Worm (Caenorhabditis elegans) whole organism, L1 larva: ENCODE measurements around the gene hal-3.

Source experiments
- F16B12.6 ChIP-seq: fragments of 150-350 bp; optimal IDR thresholded peaks from 2 replicates; lab custom pipeline; 2014; ENCODE audit warnings: missing biosample characterization, missing genetic modification characterization
- alr-1 ChIP-seq: fragments of 200-800 bp; sonication (Bioruptor generic); optimal IDR thresholded peaks from 2 replicates; lab custom pipeline; 2018; ENCODE audit warnings: borderline replicate concordance, mild to moderate bottlenecking, missing genetic modification characterization, missing compliant biosample characterization
- ama-1 ChIP-seq: fragments of 150-350 bp; optimal IDR thresholded peaks from 2 replicates; lab custom pipeline; 2014
- blmp-1 ChIP-seq: fragments of 150-350 bp; optimal IDR thresholded peaks from 2 replicates; lab custom pipeline; 2014; ENCODE audit warnings: missing biosample characterization, missing genetic modification characterization
- ceh-8 ChIP-seq: fragments of 200-800 bp; sonication (Bioruptor generic); optimal IDR thresholded peaks from 2 replicates; lab custom pipeline; 2018; ENCODE audit warnings: mild to moderate bottlenecking, missing genetic modification characterization, moderate library complexity, missing compliant biosample characterization
- ceh-82 ChIP-seq, 3 experiments: fragments of 150-350 bp in 1 of 3; sonication (generic microtip) in 2 of 3; optimal IDR thresholded peaks; 2 replicates each; lab custom pipeline; 2014 to 2017; ENCODE audit warnings: missing biosample characterization in 3 of 3, missing genetic modification characterization in 3 of 3
- ceh-90 ChIP-seq: sonication (generic microtip); optimal IDR thresholded peaks from 2 replicates; lab custom pipeline; 2016; ENCODE audit warnings: missing genetic modification characterization, missing compliant biosample characterization
- efl-1 ChIP-seq, 4 experiments: fragments of 150-350 bp; optimal IDR thresholded peaks in 3 of 4; peaks in 1 of 4; 1 replicate in 1 of 4; 2 replicates in 3 of 4; lab custom pipeline; 2014; ENCODE audit warnings: missing biosample characterization in 2 of 4, missing genetic modification characterization in 2 of 4, missing genetic modification reagents in 2 of 4
- efl-3 ChIP-seq: fragments of 200-800 bp; sonication (Bioruptor generic); optimal IDR thresholded peaks from 2 replicates; lab custom pipeline; 2018; ENCODE audit warnings: mild to moderate bottlenecking, missing genetic modification characterization, missing compliant biosample characterization
- egl-13 ChIP-seq: sonication (generic microtip); optimal IDR thresholded peaks from 2 replicates; lab custom pipeline; 2016; ENCODE audit warnings: missing genotype, missing genetic modification reagents, missing genetic modification characterization, missing compliant biosample characterization
- elt-2 ChIP-seq: sonication (generic microtip); optimal IDR thresholded peaks from 2 replicates; lab custom pipeline; 2016; ENCODE audit warnings: missing genetic modification characterization, mild to moderate bottlenecking, inconsistent platforms, missing compliant biosample characterization, missing genetic modification reagents
- elt-3 ChIP-seq, 6 experiments: fragments of 150-350 bp in 1 of 6; sonication (generic microtip); optimal IDR thresholded peaks; 2 replicates each; lab custom pipeline; 2017 to 2018; ENCODE audit warnings: missing biosample characterization in 6 of 6, missing genetic modification characterization in 6 of 6, inconsistent platforms in 1 of 6
- fkh-4 ChIP-seq: sonication (generic microtip); optimal IDR thresholded peaks from 2 replicates; lab custom pipeline; 2016; ENCODE audit warnings: missing compliant biosample characterization, missing genetic modification characterization, borderline replicate concordance
- fkh-8 ChIP-seq: sonication (generic microtip); optimal IDR thresholded peaks from 2 replicates; lab custom pipeline; 2016; ENCODE audit warnings: mild to moderate bottlenecking, missing genetic modification characterization, missing compliant biosample characterization
- fos-1 ChIP-seq: fragments of 150-350 bp; optimal IDR thresholded peaks from 2 replicates; lab custom pipeline; 2014; ENCODE audit warnings: missing biosample characterization, missing genetic modification characterization
- grh-1 ChIP-seq: fragments of 200-800 bp; sonication (Bioruptor generic); IDR thresholded peaks from 2 replicates; pipeline ENCODE4 v1.3.6; 2022; ENCODE audit warnings: missing genetic modification reagents, missing genetic modification characterization, missing compliant biosample characterization
- hlh-17 ChIP-seq: fragments of 200-800 bp; sonication (Bioruptor generic); optimal IDR thresholded peaks from 2 replicates; lab custom pipeline; 2018; ENCODE audit warnings: missing genetic modification characterization, mild to moderate bottlenecking, missing compliant biosample characterization, moderate library complexity, borderline replicate concordance
- irx-1 ChIP-seq: sonication (generic microtip); optimal IDR thresholded peaks from 2 replicates; lab custom pipeline; 2016; ENCODE audit warnings: missing genetic modification characterization, missing compliant biosample characterization
- isw-1 ChIP-seq: fragments of 200-800 bp; sonication (Bioruptor generic); IDR thresholded peaks from 2 replicates; pipeline ENCODE4 v1.3.6; 2022; ENCODE audit warnings: missing genetic modification characterization, missing compliant biosample characterization
- lin-13 ChIP-seq: fragments of 150-350 bp; optimal IDR thresholded peaks from 2 replicates; lab custom pipeline; 2014; ENCODE audit warnings: missing biosample characterization, missing genetic modification reagents, missing genetic modification characterization
- lin-14 ChIP-seq: fragments of 200-800 bp; sonication (Bioruptor generic); optimal IDR thresholded peaks from 2 replicates; lab custom pipeline; 2018; ENCODE audit warnings: mild to moderate bottlenecking, missing genetic modification characterization, moderate library complexity, missing compliant biosample characterization
- lin-15B ChIP-seq: fragments of 150-350 bp; sonication (generic microtip); optimal IDR thresholded peaks from 3 replicates; lab custom pipeline; 2014; ENCODE audit warnings: missing biosample characterization, missing genetic modification characterization
- lin-35 ChIP-seq, 2 experiments: fragments of 150-350 bp; optimal IDR thresholded peaks; 2 replicates each; lab custom pipeline; 2014; ENCODE audit warnings: missing biosample characterization in 2 of 2, missing genetic modification characterization in 2 of 2, missing genetic modification reagents in 2 of 2
- lsy-2 ChIP-seq, 2 experiments: fragments of 150-350 bp; optimal IDR thresholded peaks; 2 replicates each; lab custom pipeline; 2014; ENCODE audit warnings: missing biosample characterization in 2 of 2, missing genetic modification characterization in 2 of 2
- mab-9 ChIP-seq: fragments of 200-800 bp; sonication (Bioruptor generic); IDR thresholded peaks from 2 replicates; pipeline ENCODE4 v1.3.6; 2022; ENCODE audit warnings: missing genetic modification reagents, missing genetic modification characterization, missing compliant biosample characterization
- mdl-1 ChIP-seq, 2 experiments: fragments of 150-350 bp; optimal IDR thresholded peaks; 2 replicates each; lab custom pipeline; 2014 to 2017; ENCODE audit warnings: missing biosample characterization in 2 of 2, missing genetic modification characterization in 2 of 2, inconsistent platforms in 1 of 2
- mef-2 ChIP-seq: fragments of 150-350 bp; optimal IDR thresholded peaks from 2 replicates; lab custom pipeline; 2014; ENCODE audit warnings: missing biosample characterization, missing genetic modification characterization
- mep-1 ChIP-seq: fragments of 150-350 bp; optimal IDR thresholded peaks from 2 replicates; lab custom pipeline; 2014; ENCODE audit warnings: missing biosample characterization, missing genetic modification characterization
- nhr-11 ChIP-seq: fragments of 150-350 bp; optimal IDR thresholded peaks from 2 replicates; lab custom pipeline; 2014; ENCODE audit warnings: missing biosample characterization, missing genetic modification characterization
- nhr-237 ChIP-seq: fragments of 150-350 bp; optimal IDR thresholded peaks from 2 replicates; lab custom pipeline; 2014; ENCODE audit warnings: missing biosample characterization, missing genetic modification characterization
- nhr-47 ChIP-seq: sonication (generic microtip); optimal IDR thresholded peaks from 2 replicates; lab custom pipeline; 2016; ENCODE audit warnings: mild to moderate bottlenecking, missing genetic modification characterization, moderate library complexity, missing compliant biosample characterization
- nhr-76 ChIP-seq: sonication (generic microtip); optimal IDR thresholded peaks from 2 replicates; lab custom pipeline; 2017; ENCODE audit warnings: missing biosample characterization, missing genetic modification characterization
- nhr-85 ChIP-seq: sonication (generic microtip); peaks from one replicate; lab custom pipeline; 2016; ENCODE audit warnings: missing genetic modification characterization, inconsistent platforms, missing compliant biosample characterization
- pax-3 ChIP-seq: fragments of 200-800 bp; sonication (Bioruptor generic); optimal IDR thresholded peaks from 2 replicates; lab custom pipeline; 2018; ENCODE audit warnings: mild to moderate bottlenecking, missing genetic modification characterization, moderate library complexity, missing compliant biosample characterization
- pqm-1 ChIP-seq: sonication (generic microtip); optimal IDR thresholded peaks from 3 replicates; lab custom pipeline; 2017; ENCODE audit warnings: missing biosample characterization, missing genetic modification characterization
- rnt-1 ChIP-seq: sonication (generic microtip); optimal IDR thresholded peaks from 2 replicates; lab custom pipeline; 2016; ENCODE audit warnings: mild to moderate bottlenecking, missing genetic modification characterization, moderate library complexity, missing compliant biosample characterization
- skn-1 ChIP-seq: fragments of 150-350 bp; optimal IDR thresholded peaks from 2 replicates; lab custom pipeline; 2014; ENCODE audit warnings: missing biosample characterization, missing genetic modification characterization
- sox-4 ChIP-seq: sonication (generic microtip); optimal IDR thresholded peaks from 2 replicates; lab custom pipeline; 2016; ENCODE audit warnings: missing genetic modification characterization, missing compliant biosample characterization
- sup-37 ChIP-seq: fragments of 200-800 bp; sonication (Bioruptor generic); optimal IDR thresholded peaks from 2 replicates; lab custom pipeline; 2018; ENCODE audit warnings: mild to moderate bottlenecking, missing genetic modification characterization, missing compliant biosample characterization
- swsn-7 ChIP-seq: sonication (generic microtip); optimal IDR thresholded peaks from 2 replicates; lab custom pipeline; 2016; ENCODE audit warnings: missing genetic modification characterization, missing compliant biosample characterization
- tbx-2 ChIP-seq: sonication (generic microtip); optimal IDR thresholded peaks from 2 replicates; lab custom pipeline; 2016; ENCODE audit warnings: missing genetic modification characterization, missing compliant biosample characterization
- tlp-1 ChIP-seq: fragments of 150-350 bp; optimal IDR thresholded peaks from 2 replicates; lab custom pipeline; 2014; ENCODE audit warnings: missing biosample characterization, missing genetic modification characterization
- unc-62 ChIP-seq: fragments of 150-350 bp; optimal IDR thresholded peaks from 2 replicates; lab custom pipeline; 2014; ENCODE audit warnings: missing biosample characterization, missing genetic modification reagents, missing genetic modification characterization
- unc-86 ChIP-seq: sonication (generic microtip); optimal IDR thresholded peaks from 2 replicates; lab custom pipeline; 2016; ENCODE audit warnings: missing genetic modification characterization, missing compliant biosample characterization
- unc-98 ChIP-seq: fragments of 200-800 bp; sonication (Bioruptor generic); IDR thresholded peaks from 2 replicates; pipeline ENCODE4 v1.3.6; 2022; ENCODE audit warnings: missing genetic modification characterization, missing compliant biosample characterization
- vab-15 ChIP-seq: sonication (generic microtip); optimal IDR thresholded peaks from 2 replicates; lab custom pipeline; 2017; ENCODE audit warnings: missing genotype, mild to moderate bottlenecking, missing genetic modification characterization, missing compliant biosample characterization
- xbp-1 ChIP-seq: sonication (generic microtip); optimal IDR thresholded peaks from 2 replicates; lab custom pipeline; 2016; ENCODE audit warnings: missing genetic modification characterization, missing compliant biosample characterization
- zag-1 ChIP-seq: fragments of 150-350 bp; optimal IDR thresholded peaks from 2 replicates; lab custom pipeline; 2014; ENCODE audit warnings: missing biosample characterization, missing genetic modification characterization
- zip-4 ChIP-seq: fragments of 200-800 bp; sonication (Bioruptor generic); optimal IDR thresholded peaks from 2 replicates; lab custom pipeline; 2018; ENCODE audit warnings: mild to moderate bottlenecking, missing genetic modification characterization, moderate library complexity, missing compliant biosample characterization
- ztf-11 ChIP-seq, 2 experiments: sonication (generic microtip); optimal IDR thresholded peaks; 2 replicates each; lab custom pipeline; 2016 to 2017; ENCODE audit warnings: missing genetic modification characterization in 2 of 2, missing biosample characterization in 1 of 2, missing compliant biosample characterization in 1 of 2
- ztf-4 ChIP-seq: fragments of 150-350 bp; optimal IDR thresholded peaks from 2 replicates; lab custom pipeline; 2014; ENCODE audit warnings: missing biosample characterization, missing genetic modification characterization

hal-3 gene

ce11 chrII:9646122-9646555 is 29.2 kb upstream of the hal-3 start (continued):
- TF ChIP-seq egl-13 (no peak), elt-2 (tag; lab: Kevin White, UChicago) (peak; percentile 11), swsn-7 (tag; lab: Kevin White, UChicago) (peak; percentile 70), ceh-90 (no peak), ama-1 (peak; percentile 82), pax-3 (tag; lab: Kevin White, UChicago) (peak; percentile 34), mab-9 (GFP tag; lab: Robert Waterston, UW) (no peak), hlh-17 (GFP tag; lab: Kevin White, UChicago) (no peak), fos-1 (peak; percentile 53), unc-62 (GFP tag; lab: Kevin White, UChicago) (no peak), grh-1 (GFP tag; lab: Robert Waterston, UW) (no peak), nhr-76 (tag; lab: Kevin White, UChicago) (no peak), vab-15 (peak; percentile 65), nhr-47 (tag; lab: Kevin White, UChicago) (peak; percentile 60), nhr-237 (tag; lab: Kevin White, UChicago) (peak; percentile 49), mdl-1 (tag; optimal IDR thresholded peaks at IDR 0.05; lab: Kevin White, UChicago) (peak in 1 of 2 experiments; percentile 75), rnt-1 (tag; lab: Kevin White, UChicago) (peak; percentile 74), skn-1 (tag; lab: Kevin White, UChicago) (peak; percentile 56), irx-1 (peak; percentile 41), ceh-82 (tag; optimal IDR thresholded peaks at IDR 0.05; lab: Kevin White, UChicago) (peak; percentile 37 to 74 (median 44)), ztf-11 (tag; optimal IDR thresholded peaks at IDR 0.05; lab: Kevin White, UChicago) (peak in 1 of 2 experiments; percentile 73), isw-1 (GFP tag; lab: Robert Waterston, UW) (peak; percentile 6; the same call in 1 of the 2 replicates), lin-15B (tag; lab: Kevin White, UChicago) (no peak), nhr-85 (tag; lab: Kevin White, UChicago) (peak; percentile 90), zip-4 (no peak), ztf-4 (tag; lab: Kevin White, UChicago) (peak; percentile 68), fkh-4 (no peak), alr-1 (tag; lab: Kevin White, UChicago) (no peak), mef-2 (tag; lab: Kevin White, UChicago) (no peak), efl-3 (GFP tag; lab: Kevin White, UChicago) (no peak), elt-3 (tag; optimal IDR thresholded peaks at IDR 0.05; lab: Kevin White, UChicago) (peak in 2 of 6 experiments; percentile 33 to 59), tbx-2 (tag; lab: Kevin White, UChicago) (peak; percentile 63), fkh-8 (peak; percentile 23), lin-14 (GFP tag; lab: Kevin White, UChicago) (peak; percentile 97), sup-37 (GFP tag; lab: Kevin White, UChicago) (no peak), mep-1 (tag; lab: Kevin White, UChicago) (peak; percentile 90), lin-13 (GFP tag; lab: Kevin White, UChicago) (peak; percentile 29), efl-1 (optimal IDR thresholded peaks at IDR 0.05; lab: Kevin White, UChicago) (peak; percentile 70 to 76), efl-1 (GFP tag; optimal IDR thresholded peaks at IDR 0.05 in 1 of 2; lab: Kevin White, UChicago) (peak; percentile 9 to 86), ceh-8 (GFP tag; lab: Kevin White, UChicago) (no peak)

ce11 chrII:9644940-9645634 is 28.2 kb upstream of the hal-3 start:
- no peak for TF ChIP-seq nhr-11
- peak; percentile 48 for TF ChIP-seq mep-1 (tag; lab: Kevin White, UChicago)
- TF ChIP-seq tlp-1 (tag; lab: Kevin White, UChicago), result no peak
- TF ChIP-seq zag-1, result no peak
- TF ChIP-seq isw-1 (GFP tag; lab: Robert Waterston, UW), result no peak
- TF ChIP-seq nhr-85 (tag; lab: Kevin White, UChicago), result peak; percentile 83
- no peak for TF ChIP-seq xbp-1 (tag; lab: Kevin White, UChicago)
- no peak for TF ChIP-seq unc-98 (GFP tag; lab: Robert Waterston, UW)
- no peak for TF ChIP-seq lin-35 (GFP tag; optimal IDR thresholded peaks at IDR 0.05; lab: Kevin White, UChicago)
- no peak for TF ChIP-seq sox-4
- no peak for TF ChIP-seq unc-86 (tag; lab: Kevin White, UChicago)
- peak; percentile 49 for TF ChIP-seq rnt-1 (tag; lab: Kevin White, UChicago)
- no peak for TF ChIP-seq lsy-2 (tag; optimal IDR thresholded peaks at IDR 0.05; lab: Kevin White, UChicago)
- no peak for TF ChIP-seq ama-1
- TF ChIP-seq F16B12.6 (tag; lab: Kevin White, UChicago), result no peak
- no peak for TF ChIP-seq efl-3 (GFP tag; lab: Kevin White, UChicago)
- TF ChIP-seq blmp-1 (tag; lab: Kevin White, UChicago), result peak; percentile 56
- TF ChIP-seq elt-3 (tag; optimal IDR thresholded peaks at IDR 0.05; lab: Kevin White, UChicago), result peak in 1 of 6 experiments; percentile 24
- TF ChIP-seq pqm-1 (tag; lab: Kevin White, UChicago), result no peak
